Worm (Caenorhabditis elegans): ENCODE measurements around the gene C35D10.1.

Gene C35D10.1

DNA sequence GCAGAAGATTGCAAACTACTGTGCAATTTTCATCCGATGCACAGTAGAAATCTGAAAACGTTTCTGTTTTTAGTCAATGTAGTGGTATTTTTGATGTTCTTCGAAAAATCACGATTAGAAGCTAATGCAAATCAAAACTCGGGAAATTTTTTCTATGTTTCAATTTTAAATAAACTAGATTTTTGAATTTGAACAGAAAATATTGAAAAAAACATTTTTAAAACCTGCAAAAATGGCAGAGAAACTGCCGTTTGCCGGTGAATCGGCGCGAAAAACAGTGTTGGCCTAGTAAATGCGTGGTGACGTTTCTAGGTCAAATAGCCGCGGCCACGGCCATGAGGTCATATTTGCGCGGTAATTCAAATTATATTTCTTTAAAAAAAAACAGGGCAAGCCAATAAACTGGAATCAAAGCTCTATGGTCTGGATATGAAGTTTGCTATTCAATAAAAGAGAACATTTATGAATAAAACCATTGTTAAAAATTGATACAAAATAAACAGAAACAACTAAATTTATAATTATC lies 50.7 kb downstream of the C35D10.1 start, which contains the start of gene set-2 (continued):
- no peak for TF ChIP-seq ets-4 (GFP tag; optimal IDR thresholded peaks at IDR 0.05)
- TF ChIP-seq lsy-27 (tag; optimal IDR thresholded peaks at IDR 0.05; ENCODE audit: borderline replicate concordance, insufficient read depth), result no peak
- peak; percentile 88 for TF ChIP-seq madf-6 (GFP tag; IDR thresholded peaks at IDR 0.05)
- TF ChIP-seq mel-28 (tag; optimal IDR thresholded peaks at IDR 0.05; ENCODE audit: borderline replicate concordance), result no peak
- TF ChIP-seq F37B4.10 (GFP tag; IDR thresholded peaks at IDR 0.05), result no peak
- no peak for TF ChIP-seq F55B11.4 (tag; optimal IDR thresholded peaks at IDR 0.05; ENCODE audit: borderline replicate concordance, insufficient read depth)
- TF ChIP-seq bed-2 (GFP tag; IDR thresholded peaks at IDR 0.05), result peak; percentile 92
- no peak for TF ChIP-seq sdz-38 (tag; optimal IDR thresholded peaks at IDR 0.05)
- no peak for TF ChIP-seq B0261.1 (tag; optimal IDR thresholded peaks at IDR 0.05)
- TF ChIP-seq Y56A3A.18 (GFP tag; IDR thresholded peaks at IDR 0.05), result no peak
- no peak for TF ChIP-seq fkh-3 (tag; optimal IDR thresholded peaks at IDR 0.05)
- peak; percentile 93 for TF ChIP-seq ZK185.1 (tag; optimal IDR thresholded peaks at IDR 0.05; ENCODE audit: poor library complexity, severe bottlenecking)
- TF ChIP-seq aptf-3 (GFP tag; IDR thresholded peaks at IDR 0.05), result no peak
- TF ChIP-seq ceh-40 (GFP tag; IDR thresholded peaks at IDR 0.05), result peak; percentile 54; the same call in 1 of the 2 replicates
- TF ChIP-seq rpc-1 (optimal IDR thresholded peaks at IDR 0.05), result no peak
- TF ChIP-seq rpc-1 (tag; optimal IDR thresholded peaks at IDR 0.05), result no peak
- TF ChIP-seq K11D2.4 (GFP tag; IDR thresholded peaks at IDR 0.05), result peak; percentile 58; the same call in 1 of the 2 replicates
- peak; percentile 90 for TF ChIP-seq dox-1 (GFP tag; IDR thresholded peaks at IDR 0.05)
- TF ChIP-seq let-526 (GFP tag; IDR thresholded peaks at IDR 0.05), result peak; percentile 86
- TF ChIP-seq dpff-1 (tag; optimal IDR thresholded peaks at IDR 0.05), result no peak
- TF ChIP-seq attf-5 (GFP tag; optimal IDR thresholded peaks at IDR 0.05), result peak; percentile 91
- peak; percentile 52 to 80 for TF ChIP-seq rec-8 (tag; optimal IDR thresholded peaks at IDR 0.05)
- peak; percentile 80 for TF ChIP-seq D2030.7 (GFP tag; IDR thresholded peaks at IDR 0.05)
- peak; percentile 19 for TF ChIP-seq chd-7 (tag; optimal IDR thresholded peaks at IDR 0.05)
- TF ChIP-seq snpc-4 (GFP tag; optimal IDR thresholded peaks at IDR 0.05), result peak; percentile 16
- TF ChIP-seq snpc-4 (tag; optimal IDR thresholded peaks at IDR 0.05), result peak in 1 of 4 experiments; percentile 37
- TF ChIP-seq mxl-1 (tag; optimal IDR thresholded peaks at IDR 0.05), result no peak
- TF ChIP-seq ceh-27 (GFP tag; optimal IDR thresholded peaks at IDR 0.05), result peak; percentile 88
- TF ChIP-seq F57C9.4 (tag; optimal IDR thresholded peaks at IDR 0.05), result no peak
- TF ChIP-seq egl-18 (GFP tag; IDR thresholded peaks at IDR 0.05), result no peak
- TF ChIP-seq atf-7 (tag; optimal IDR thresholded peaks at IDR 0.05), result no peak
- TF ChIP-seq zim-3 (tag; optimal IDR thresholded peaks at IDR 0.05), result no peak
- TF ChIP-seq hrde-1 (tag; optimal IDR thresholded peaks at IDR 0.05; ENCODE audit: borderline replicate concordance), result peak; percentile 45
- TF ChIP-seq attf-3 (GFP tag; conservative IDR thresholded peaks at IDR 0.05), result peak; percentile 66
- TF ChIP-seq T26A5.8 (tag; optimal IDR thresholded peaks at IDR 0.05), result no peak
- TF ChIP-seq unc-62 (GFP tag; optimal IDR thresholded peaks at IDR 0.05), result no peak
- peak; percentile 28 for TF ChIP-seq lin-40 (tag; optimal IDR thresholded peaks at IDR 0.05)
